Worm (Caenorhabditis elegans) whole organism, L4/young adult: ENCODE measurements around the gene exo-1.

Experiments used
- W03F9.2 ChIP-seq: fragments of 150-350 bp; optimal IDR thresholded peaks from 2 replicates; lab custom pipeline; 2014; ENCODE audit warnings: missing biosample characterization, missing genetic modification characterization
- dao-5 ChIP-seq: sonication (generic microtip); optimal IDR thresholded peaks from 2 replicates; lab custom pipeline; 2016; ENCODE audit warnings: missing genotype, missing genetic modification characterization, moderate library complexity, missing compliant biosample characterization
- him-1 ChIP-seq: sonication (generic microtip); optimal IDR thresholded peaks from 2 replicates; lab custom pipeline; 2016; ENCODE audit warnings: missing genotype, missing genetic modification reagents, missing genetic modification characterization, missing compliant biosample characterization

The exo-1 gene

ce11 chrIII:13471504-13471903 lies 48.2 kb downstream of the exo-1 start, which contains the start of gene pssy-2:
Gene pssy-2, plus strand, starts transcription at chrIII:13471804.
- TF ChIP-seq W03F9.2 (tag; lab: Kevin White, UChicago): no peak
- no peak for TF ChIP-seq him-1 (tag; lab: Kevin White, UChicago)
- TF ChIP-seq dao-5: no peak

- TF ChIP-seq dao-5 (no peak), him-1 (tag; lab: Kevin White, UChicago) (no peak), W03F9.2 (tag; lab: Kevin White, UChicago) (no peak)
Observed at ce11 chrIII:13474482-13474881, 51.2 kb downstream of the exo-1 start.
